Worm (Caenorhabditis elegans): ENCODE measurements around the gene tmd-2.

- TF ChIP-seq flt-1 (GFP tag; IDR thresholded peaks at IDR 0.05) (no peak), ztf-23 (GFP tag; IDR thresholded peaks at IDR 0.05) (no peak), cog-1 (tag; optimal IDR thresholded peaks at IDR 0.05) (no peak), ztf-29 (GFP tag; IDR thresholded peaks at IDR 0.05) (no peak), T22C8.4 (GFP tag; IDR thresholded peaks at IDR 0.05) (no peak), tab-1 (GFP tag; IDR thresholded peaks at IDR 0.05) (no peak), med-1 (GFP tag; optimal IDR thresholded peaks at IDR 0.05; ENCODE audit: insufficient read depth) (no peak), ref-1 (GFP tag; conservative IDR thresholded peaks at IDR 0.05) (no peak), klf-2 (GFP tag; conservative IDR thresholded peaks at IDR 0.05) (no peak)
These were observed 35.1 kb upstream of the tmd-2 start, which contains the start of gene W02D7.5 for ce11 chrV:8299191-8299854.
